Fruit fly (Drosophila melanogaster): ENCODE data around the gene CG5676.

The CG5676 gene

dm6 chr2L:10251592-10251991 is 4.1 kb downstream of the CG5676 start, which contains the start of gene Ror (continued):
- no peak for TF ChIP-seq CG3281 (GFP tag; optimal IDR thresholded peaks at IDR 0.05)
- no peak for TF ChIP-seq Six4 (GFP tag; optimal IDR thresholded peaks at IDR 0.05)
- TF ChIP-seq CG30020 (tag; optimal IDR thresholded peaks at IDR 0.05): peak; percentile 64
- TF ChIP-seq kah (GFP tag; optimal IDR thresholded peaks at IDR 0.05): no peak
- TF ChIP-seq Lhr (GFP tag; optimal IDR thresholded peaks at IDR 0.05): no peak
- TF ChIP-seq stwl (tag; optimal IDR thresholded peaks at IDR 0.05): peak; percentile 1
- no peak for TF ChIP-seq Hand (GFP tag; optimal IDR thresholded peaks at IDR 0.05)
- no peak for TF ChIP-seq Ets97D (GFP tag; optimal IDR thresholded peaks at IDR 0.05)
- TF ChIP-seq CG14710 (tag; optimal IDR thresholded peaks at IDR 0.05): no peak
- TF ChIP-seq z (GFP tag; IDR thresholded peaks at IDR 0.05): no peak
- no peak for TF ChIP-seq tx (GFP tag; optimal IDR thresholded peaks at IDR 0.05)
- no peak for TF ChIP-seq gfzf (GFP tag; optimal IDR thresholded peaks at IDR 0.05)
- TF ChIP-seq yki (optimal IDR thresholded peaks at IDR 0.05): no peak
- no peak for TF ChIP-seq gt (GFP tag; IDR thresholded peaks at IDR 0.05)
- TF ChIP-seq ab (GFP tag; optimal IDR thresholded peaks at IDR 0.05): no peak
- no peak for TF ChIP-seq CG12299 (tag; optimal IDR thresholded peaks at IDR 0.05)
- TF ChIP-seq Dll (GFP tag; IDR thresholded peaks at IDR 0.05; ENCODE audit: partially characterized antibody): 0 out of 4 replicates have a peak, but pooled peaks have one; percentile 12
- no peak for TF ChIP-seq Awh (GFP tag; IDR thresholded peaks at IDR 0.05)

dm6 chr2L:10250441-10250847 is 5.2 kb downstream of the CG5676 start, which contains the start of the genes bsk and CG31717:
Gene bsk (minus strand): TSS chr2L:10250501.
Gene CG31717 (plus strand): TSS chr2L:10250737.
- TF ChIP-seq Hmx (GFP tag; optimal IDR thresholded peaks at IDR 0.05): peak; percentile 19
- no peak for TF ChIP-seq Xbp1 (GFP tag; optimal IDR thresholded peaks at IDR 0.05)
- TF ChIP-seq MESR4 (GFP tag; optimal IDR thresholded peaks at IDR 0.05): peak; percentile 35
- TF ChIP-seq Atf3 (GFP tag; optimal IDR thresholded peaks at IDR 0.05): no peak
- peak; percentile 93 for TF ChIP-seq CG1603 (tag; optimal IDR thresholded peaks at IDR 0.05)
- peak; percentile 78 for TF ChIP-seq CG2116 (GFP tag; optimal IDR thresholded peaks at IDR 0.05)
- no peak for TF ChIP-seq lab (GFP tag; optimal IDR thresholded peaks at IDR 0.05)
- peak; percentile 2 for TF ChIP-seq nom (GFP tag; optimal IDR thresholded peaks at IDR 0.05)
- no peak for TF ChIP-seq CG4328 (GFP tag; optimal IDR thresholded peaks at IDR 0.05)
- peak; percentile 53; the same call in 1 of the 2 replicates for TF ChIP-seq CG4360 (GFP tag; IDR thresholded peaks at IDR 0.05)
- TF ChIP-seq H2.0 (GFP tag; IDR thresholded peaks at IDR 0.05): no peak
- TF ChIP-seq zen (tag; optimal IDR thresholded peaks at IDR 0.05): peak; percentile 67
- TF ChIP-seq lilli (GFP tag; optimal IDR thresholded peaks at IDR 0.05): peak; percentile 7
- TF ChIP-seq CG6791 (GFP tag; IDR thresholded peaks at IDR 0.05; ENCODE audit: partially characterized antibody): peak; percentile 58; the same call in 1 of the 3 replicates
- TF ChIP-seq lbe (GFP tag; optimal IDR thresholded peaks at IDR 0.05): peak; percentile 14
- TF ChIP-seq HmgZ (tag; optimal IDR thresholded peaks at IDR 0.05): peak; percentile 15
- peak; percentile 60 for TF ChIP-seq Kr (GFP tag; optimal IDR thresholded peaks at IDR 0.05)
- TF ChIP-seq CG42726 (GFP tag; IDR thresholded peaks at IDR 0.05; ENCODE audit: partially characterized antibody): no peak
- no peak for TF ChIP-seq pb (GFP tag; optimal IDR thresholded peaks at IDR 0.05)
- TF ChIP-seq CG14710 (tag; optimal IDR thresholded peaks at IDR 0.05): peak; percentile 62
- no peak for TF ChIP-seq ken (GFP tag; IDR thresholded peaks at IDR 0.05)
- TF ChIP-seq tll (GFP tag; optimal IDR thresholded peaks at IDR 0.05): peak in 1 of 2 experiments; percentile 53
- peak; percentile 31; the same call in 1 of the 2 replicates for TF ChIP-seq onecut (GFP tag; IDR thresholded peaks at IDR 0.05)
- TF ChIP-seq unc-4 (GFP tag; IDR thresholded peaks at IDR 0.05; ENCODE audit: partially characterized antibody): peak; percentile 61; the same call in 1 of the 2 replicates
- TF ChIP-seq Ets97D (GFP tag; optimal IDR thresholded peaks at IDR 0.05): peak; percentile 43
- TF ChIP-seq trem (tag; optimal IDR thresholded peaks at IDR 0.05): peak; percentile 82
- TF ChIP-seq Sry-δ (GFP tag; optimal IDR thresholded peaks at IDR 0.05): peak; percentile 87
- peak; percentile 38 for TF ChIP-seq CG17829 (tag; optimal IDR thresholded peaks at IDR 0.05)
- TF ChIP-seq Elba2 (GFP tag; optimal IDR thresholded peaks at IDR 0.05): peak; percentile 83
- TF ChIP-seq CG10321 (GFP tag; IDR thresholded peaks at IDR 0.05): no peak
- TF ChIP-seq Scr (GFP tag; IDR thresholded peaks at IDR 0.05; ENCODE audit: partially characterized antibody): peak; percentile 67
- peak; percentile 65 for TF ChIP-seq MBD-R2 (GFP tag; IDR thresholded peaks at IDR 0.05)
- peak; percentile 60 for TF ChIP-seq nmo (GFP tag; optimal IDR thresholded peaks at IDR 0.05)
- TF ChIP-seq Dref (GFP tag; IDR thresholded peaks at IDR 0.05): peak; percentile 71

Measured in whole organism, embryonic.